Fruit fly (Drosophila melanogaster): Measurements from ENCODE around the gene PGRP-LD.

PGRP-LD gene

dm6 chr3L:5810633-5811341 is 30.9 kb downstream of the PGRP-LD start, which contains the start of the genes S6k and kri (continued):
- TF ChIP-seq Trl (optimal IDR thresholded peaks at IDR 0.05), result no peak
- TF ChIP-seq Trl (GFP tag; optimal IDR thresholded peaks at IDR 0.05), result no peak
- no peak for TF ChIP-seq twi (tag; optimal IDR thresholded peaks at IDR 0.05)
- peak; percentile 69 for TF ChIP-seq Fer1 (GFP tag; optimal IDR thresholded peaks at IDR 0.05)
- peak; percentile 45 for TF ChIP-seq Dad (GFP tag; optimal IDR thresholded peaks at IDR 0.05)
- TF ChIP-seq CG30403 (GFP tag; optimal IDR thresholded peaks at IDR 0.05), result no peak
- peak; percentile 40 for TF ChIP-seq Jarid2 (GFP tag; optimal IDR thresholded peaks at IDR 0.05)
- peak; percentile 45 for TF ChIP-seq Dref (GFP tag; IDR thresholded peaks at IDR 0.05)
- TF ChIP-seq CG13775 (GFP tag; optimal IDR thresholded peaks at IDR 0.05), result no peak
- TF ChIP-seq E2f1 (GFP tag; IDR thresholded peaks at IDR 0.05), result no peak
- TF ChIP-seq fu2 (GFP tag; optimal IDR thresholded peaks at IDR 0.05), result no peak
- TF ChIP-seq CG11723 (GFP tag; optimal IDR thresholded peaks at IDR 0.05), result no peak
- no peak for TF ChIP-seq lmd (GFP tag; IDR thresholded peaks at IDR 0.05)
- peak; percentile 33 for TF ChIP-seq sd (tag; optimal IDR thresholded peaks at IDR 0.05)
- TF ChIP-seq Awh (GFP tag; IDR thresholded peaks at IDR 0.05), result no peak
- TF ChIP-seq Chrac-16 (GFP tag; optimal IDR thresholded peaks at IDR 0.05), result no peak
- TF ChIP-seq CG11504 (tag; optimal IDR thresholded peaks at IDR 0.05), result peak; percentile 30
- no peak for TF ChIP-seq CG3065 (GFP tag; optimal IDR thresholded peaks at IDR 0.05)
- TF ChIP-seq CG2678 (tag; optimal IDR thresholded peaks at IDR 0.05), result no peak
- no peak for TF ChIP-seq otp (GFP tag; IDR thresholded peaks at IDR 0.05)
- TF ChIP-seq Tbp (GFP tag; optimal IDR thresholded peaks at IDR 0.05), result no peak
- TF ChIP-seq usp (GFP tag; optimal IDR thresholded peaks at IDR 0.05), result no peak
- peak; percentile 5 for TF ChIP-seq tup (GFP tag; optimal IDR thresholded peaks at IDR 0.05)
- TF ChIP-seq Dp (GFP tag; optimal IDR thresholded peaks at IDR 0.05), result peak; percentile 39
- no peak for TF ChIP-seq CG11696 (GFP tag; IDR thresholded peaks at IDR 0.05)
- TF ChIP-seq hth (optimal IDR thresholded peaks at IDR 0.05), result no peak
- TF ChIP-seq CG2116 (GFP tag; optimal IDR thresholded peaks at IDR 0.05), result peak; percentile 27
- peak; percentile 28 for TF ChIP-seq CG17385 (GFP tag; optimal IDR thresholded peaks at IDR 0.05)
- no peak for TF ChIP-seq al (GFP tag; IDR thresholded peaks at IDR 0.05)
- TF ChIP-seq CG4707 (GFP tag; optimal IDR thresholded peaks at IDR 0.05), result no peak
- TF ChIP-seq CG14667 (GFP tag; IDR thresholded peaks at IDR 0.05), result no peak
- peak; percentile 91 for TF ChIP-seq pzg (GFP tag; optimal IDR thresholded peaks at IDR 0.05)
- no peak for TF ChIP-seq slbo (GFP tag; IDR thresholded peaks at IDR 0.05)
- TF ChIP-seq CG31388 (GFP tag; optimal IDR thresholded peaks at IDR 0.05), result no peak
- no peak for TF ChIP-seq tgo (GFP tag; IDR thresholded peaks at IDR 0.05)
- peak; percentile 42 for TF ChIP-seq CG13894 (tag; optimal IDR thresholded peaks at IDR 0.05)
- no peak for TF ChIP-seq Atf-2 (GFP tag; optimal IDR thresholded peaks at IDR 0.05)
- TF ChIP-seq zen (tag; optimal IDR thresholded peaks at IDR 0.05), result peak; percentile 67
- TF ChIP-seq CG12391 (tag; optimal IDR thresholded peaks at IDR 0.05), result peak; percentile 12
- no peak for TF ChIP-seq Ada2b (GFP tag; IDR thresholded peaks at IDR 0.05)
- no peak for TF ChIP-seq ATbp (GFP tag; optimal IDR thresholded peaks at IDR 0.05)
- TF ChIP-seq CG10654 (GFP tag; optimal IDR thresholded peaks at IDR 0.05), result no peak
- TF ChIP-seq CG30020 (tag; optimal IDR thresholded peaks at IDR 0.05), result peak; percentile 9
- TF ChIP-seq kah (GFP tag; optimal IDR thresholded peaks at IDR 0.05), result no peak
- TF ChIP-seq fd64A (GFP tag; optimal IDR thresholded peaks at IDR 0.05), result no peak
- TF ChIP-seq cg (GFP tag; optimal IDR thresholded peaks at IDR 0.05), result peak; percentile 93
- TF ChIP-seq pan (optimal IDR thresholded peaks at IDR 0.05), result no peak
- peak in 1 of 2 experiments; percentile 26 for TF ChIP-seq pan (GFP tag; optimal IDR thresholded peaks at IDR 0.05 in 1 of 2, IDR thresholded peaks at IDR 0.05 in 1 of 2)
- no peak for TF ChIP-seq CG18011 (GFP tag; optimal IDR thresholded peaks at IDR 0.05)
- no peak for TF ChIP-seq jumu (GFP tag; optimal IDR thresholded peaks at IDR 0.05)
- TF ChIP-seq CG11247 (GFP tag; IDR thresholded peaks at IDR 0.05), result no peak
- TF ChIP-seq slp2 (GFP tag; optimal IDR thresholded peaks at IDR 0.05), result no peak
